Fruit fly (Drosophila melanogaster) whole organism, prepupa: ENCODE data around the gene CG42272.

ENCODE experiments used
- Blimp-1 ChIP-seq: fragments of 200-800 bp; sonication (Bioruptor generic); optimal IDR thresholded peaks from 3 replicates; lab custom pipeline; 2017; ENCODE audit warnings: missing biosample characterization, missing genetic modification characterization, mild to moderate bottlenecking, moderate library complexity, missing genetic modification reagents
- CG10631 ChIP-seq: fragments of 200-800 bp; sonication (Bioruptor generic); optimal IDR thresholded peaks from 2 replicates; lab custom pipeline; 2016; ENCODE audit warnings: missing biosample characterization, missing genetic modification characterization
- CG10669 ChIP-seq: fragments of 200-800 bp; sonication (Bioruptor generic); optimal IDR thresholded peaks from 3 replicates; lab custom pipeline; 2018; ENCODE audit warnings: missing biosample characterization, mild to moderate bottlenecking, missing genetic modification characterization, moderate library complexity
- CG11762 ChIP-seq: fragments of 200-800 bp; sonication (Bioruptor generic); optimal IDR thresholded peaks from 3 replicates; lab custom pipeline; 2016; ENCODE audit warnings: missing biosample characterization, missing genetic modification characterization; ENCODE audit not compliant: insufficient read depth
- CG11902 ChIP-seq: fragments of 200-800 bp; sonication (Bioruptor generic); optimal IDR thresholded peaks from 3 replicates; lab custom pipeline; 2016; ENCODE audit warnings: missing biosample characterization, missing genetic modification characterization
- CG15336 ChIP-seq: fragments of 200-800 bp; sonication (Bioruptor generic); IDR thresholded peaks from 2 replicates; pipeline ENCODE4 v1.3.6; 2022; ENCODE audit warnings: missing biosample characterization, missing genetic modification characterization
- CG1621 ChIP-seq: fragments of 200-800 bp; sonication (Bioruptor generic); optimal IDR thresholded peaks from 3 replicates; lab custom pipeline; 2018; ENCODE audit warnings: missing biosample characterization, mild to moderate bottlenecking, missing genetic modification characterization
- CG16779 ChIP-seq: fragments of 200-800 bp; sonication (Bioruptor generic); optimal IDR thresholded peaks from 3 replicates; lab custom pipeline; 2017; ENCODE audit warnings: missing biosample characterization, mild to moderate bottlenecking, missing genetic modification characterization
- CG3032 ChIP-seq: fragments of 200-800 bp; optimal IDR thresholded peaks from 2 replicates; lab custom pipeline; 2019; ENCODE audit warnings: missing biosample characterization, mild to moderate bottlenecking, missing genetic modification characterization, moderate library complexity
- CG32006 ChIP-seq: fragments of 200-800 bp; sonication (Bioruptor generic); optimal IDR thresholded peaks from 3 replicates; lab custom pipeline; 2017; ENCODE audit warnings: missing biosample characterization, mild to moderate bottlenecking, missing genetic modification characterization
- CG34406 ChIP-seq: fragments of 200-800 bp; sonication (Bioruptor generic); optimal IDR thresholded peaks from 3 replicates; lab custom pipeline; 2016; ENCODE audit warnings: missing biosample characterization, missing genetic modification characterization
- CG4318 ChIP-seq: fragments of 200-800 bp; sonication (Bioruptor generic); optimal IDR thresholded peaks from 3 replicates; lab custom pipeline; 2017; ENCODE audit warnings: missing biosample characterization, mild to moderate bottlenecking, missing genetic modification characterization
- CG6792 ChIP-seq: fragments of 200-800 bp; sonication (Bioruptor generic); optimal IDR thresholded peaks from 3 replicates; lab custom pipeline; 2016; ENCODE audit warnings: missing biosample characterization, missing genetic modification characterization
- CG6854 ChIP-seq: fragments of 200-800 bp; sonication (Bioruptor generic); optimal IDR thresholded peaks from 2 replicates; lab custom pipeline; 2017; ENCODE audit warnings: missing biosample characterization, mild to moderate bottlenecking, missing genetic modification characterization
- CG7368 ChIP-seq: fragments of 200-800 bp; sonication (Bioruptor generic); optimal IDR thresholded peaks from 3 replicates; lab custom pipeline; 2016; ENCODE audit warnings: missing biosample characterization, missing genetic modification characterization
- CG8319 ChIP-seq: fragments of 200-800 bp; sonication (Bioruptor generic); optimal IDR thresholded peaks from 3 replicates; lab custom pipeline; 2016; ENCODE audit warnings: missing biosample characterization, missing genetic modification characterization
- CG9139 ChIP-seq: fragments of 200-800 bp; sonication (Bioruptor generic); optimal IDR thresholded peaks from 3 replicates; lab custom pipeline; 2017; ENCODE audit warnings: missing biosample characterization, mild to moderate bottlenecking, missing genetic modification characterization
- Eip78C ChIP-seq: fragments of 200-800 bp; sonication (Bioruptor generic); peaks from one replicate; lab custom pipeline; 2016; ENCODE audit warnings: missing biosample characterization, missing genetic modification characterization
- Eip93F ChIP-seq: fragments of 200-800 bp; sonication (Bioruptor generic); optimal IDR thresholded peaks from 2 replicates; lab custom pipeline; 2016; ENCODE audit warnings: missing biosample characterization, mild to moderate bottlenecking, missing genetic modification characterization
- Ets21C ChIP-seq: fragments of 200-800 bp; sonication (Bioruptor generic); optimal IDR thresholded peaks from 3 replicates; lab custom pipeline; 2016; ENCODE audit warnings: missing biosample characterization, missing genetic modification characterization
- Gug ChIP-seq: fragments of 200-800 bp; sonication (Bioruptor generic); IDR thresholded peaks from 2 replicates; pipeline ENCODE4 v1.3.6; 2022; ENCODE audit warnings: missing biosample characterization, missing genetic modification characterization
- Hr39 ChIP-seq: fragments of 200-800 bp; sonication (Bioruptor generic); optimal IDR thresholded peaks from 2 replicates; lab custom pipeline; 2016; ENCODE audit warnings: missing biosample characterization, missing genetic modification characterization
- Hr4 ChIP-seq: fragments of 200-800 bp; sonication (Bioruptor generic); optimal IDR thresholded peaks from 3 replicates; lab custom pipeline; 2016; ENCODE audit warnings: missing biosample characterization, missing genetic modification characterization
- Lpt ChIP-seq: fragments of 200-800 bp; sonication (Bioruptor generic); optimal IDR thresholded peaks from 3 replicates; lab custom pipeline; 2016; ENCODE audit warnings: missing biosample characterization, missing genetic modification characterization
- Met ChIP-seq: fragments of 200-800 bp; sonication (Bioruptor generic); optimal IDR thresholded peaks from 3 replicates; lab custom pipeline; 2016; ENCODE audit warnings: missing biosample characterization, missing genetic modification characterization
- OdsH ChIP-seq: fragments of 200-800 bp; sonication (Bioruptor generic); optimal IDR thresholded peaks from 3 replicates; lab custom pipeline; 2016; ENCODE audit warnings: missing biosample characterization, missing genetic modification characterization
- Smox ChIP-seq: fragments of 200-800 bp; sonication (Bioruptor generic); optimal IDR thresholded peaks from 3 replicates; lab custom pipeline; 2016; ENCODE audit warnings: missing biosample characterization, missing genetic modification characterization
- Sox102F ChIP-seq: fragments of 200-800 bp; sonication (Bioruptor generic); optimal IDR thresholded peaks from 2 replicates; lab custom pipeline; 2016; ENCODE audit warnings: missing biosample characterization, mild to moderate bottlenecking, missing genetic modification characterization
- Sox14 ChIP-seq: fragments of 200-800 bp; sonication (Bioruptor generic); optimal IDR thresholded peaks from 3 replicates; lab custom pipeline; 2016; ENCODE audit warnings: missing biosample characterization, missing genetic modification characterization
- Sox15 ChIP-seq: fragments of 200-800 bp; sonication (Bioruptor generic); optimal IDR thresholded peaks from 3 replicates; lab custom pipeline; 2016; ENCODE audit warnings: missing biosample characterization, missing genetic modification characterization
- achi ChIP-seq: fragments of 200-800 bp; sonication (Bioruptor generic); optimal IDR thresholded peaks from 3 replicates; lab custom pipeline; 2016; ENCODE audit warnings: missing biosample characterization, missing genetic modification characterization
- acj6 ChIP-seq: fragments of 200-800 bp; sonication (Bioruptor generic); optimal IDR thresholded peaks from 3 replicates; lab custom pipeline; 2016; ENCODE audit warnings: missing biosample characterization, missing genetic modification characterization
- cyc ChIP-seq: fragments of 200-800 bp; sonication (Bioruptor generic); optimal IDR thresholded peaks from 3 replicates; lab custom pipeline; 2016; ENCODE audit warnings: missing biosample characterization, missing genetic modification characterization
- dsx ChIP-seq: fragments of 200-800 bp; optimal IDR thresholded peaks from 3 replicates; lab custom pipeline; 2019; ENCODE audit warnings: missing biosample characterization, mild to moderate bottlenecking, missing genetic modification characterization, moderate library complexity; ENCODE audit not compliant: poor library complexity, severe bottlenecking
- esn ChIP-seq: fragments of 200-800 bp; sonication (Bioruptor generic); optimal IDR thresholded peaks from 2 replicates; lab custom pipeline; 2016; ENCODE audit warnings: missing biosample characterization, mild to moderate bottlenecking, missing genetic modification characterization, moderate library complexity
- fd59A ChIP-seq: fragments of 200-800 bp; sonication (Bioruptor generic); optimal IDR thresholded peaks from 2 replicates; lab custom pipeline; 2017; ENCODE audit warnings: missing biosample characterization, mild to moderate bottlenecking, missing genetic modification characterization, missing genetic modification reagents
- fkh ChIP-seq: fragments of 200-800 bp; sonication (Bioruptor generic); optimal IDR thresholded peaks from 3 replicates; lab custom pipeline; 2017; ENCODE audit warnings: missing biosample characterization, mild to moderate bottlenecking, missing genetic modification characterization, moderate library complexity
- lz ChIP-seq: fragments of 200-800 bp; sonication (Bioruptor generic); optimal IDR thresholded peaks from 3 replicates; lab custom pipeline; 2016; ENCODE audit warnings: missing biosample characterization, missing genetic modification characterization
- pdm3 ChIP-seq: fragments of 200-800 bp; sonication (Bioruptor generic); optimal IDR thresholded peaks from 3 replicates; lab custom pipeline; 2016; ENCODE audit warnings: missing biosample characterization, missing genetic modification characterization
- salr ChIP-seq, 2 experiments: fragments of 200-800 bp; sonication (Bioruptor generic); optimal IDR thresholded peaks; 3 replicates each; lab custom pipeline; 2016 to 2018; ENCODE audit warnings: missing biosample characterization in 2 of 2, missing genetic modification characterization in 2 of 2, mild to moderate bottlenecking in 1 of 2
- spab ChIP-seq: fragments of 200-800 bp; sonication (Bioruptor generic); optimal IDR thresholded peaks from 2 replicates; lab custom pipeline; 2017; ENCODE audit warnings: missing biosample characterization, mild to moderate bottlenecking, missing genetic modification characterization, missing genetic modification reagents
- ss ChIP-seq, 2 experiments: fragments of 200-800 bp; sonication (Bioruptor generic); optimal IDR thresholded peaks; 2 replicates in 1 of 2; 3 replicates in 1 of 2; lab custom pipeline; 2017 to 2018; ENCODE audit warnings: mild to moderate bottlenecking in 2 of 2, missing biosample characterization in 2 of 2, missing genetic modification characterization in 2 of 2, moderate library complexity in 1 of 2
- svp ChIP-seq: fragments of 200-800 bp; sonication (Bioruptor generic); peaks from one replicate; lab custom pipeline; 2016; ENCODE audit warnings: missing biosample characterization, missing genetic modification characterization
- topi ChIP-seq: fragments of 200-800 bp; sonication (Bioruptor generic); optimal IDR thresholded peaks from 3 replicates; lab custom pipeline; 2016; ENCODE audit warnings: missing biosample characterization, missing genetic modification characterization
- vri ChIP-seq: fragments of 200-800 bp; sonication (Bioruptor generic); optimal IDR thresholded peaks from 3 replicates; lab custom pipeline; 2016; ENCODE audit warnings: missing biosample characterization, mild to moderate bottlenecking, missing genetic modification characterization

The CG42272 gene

DNA sequence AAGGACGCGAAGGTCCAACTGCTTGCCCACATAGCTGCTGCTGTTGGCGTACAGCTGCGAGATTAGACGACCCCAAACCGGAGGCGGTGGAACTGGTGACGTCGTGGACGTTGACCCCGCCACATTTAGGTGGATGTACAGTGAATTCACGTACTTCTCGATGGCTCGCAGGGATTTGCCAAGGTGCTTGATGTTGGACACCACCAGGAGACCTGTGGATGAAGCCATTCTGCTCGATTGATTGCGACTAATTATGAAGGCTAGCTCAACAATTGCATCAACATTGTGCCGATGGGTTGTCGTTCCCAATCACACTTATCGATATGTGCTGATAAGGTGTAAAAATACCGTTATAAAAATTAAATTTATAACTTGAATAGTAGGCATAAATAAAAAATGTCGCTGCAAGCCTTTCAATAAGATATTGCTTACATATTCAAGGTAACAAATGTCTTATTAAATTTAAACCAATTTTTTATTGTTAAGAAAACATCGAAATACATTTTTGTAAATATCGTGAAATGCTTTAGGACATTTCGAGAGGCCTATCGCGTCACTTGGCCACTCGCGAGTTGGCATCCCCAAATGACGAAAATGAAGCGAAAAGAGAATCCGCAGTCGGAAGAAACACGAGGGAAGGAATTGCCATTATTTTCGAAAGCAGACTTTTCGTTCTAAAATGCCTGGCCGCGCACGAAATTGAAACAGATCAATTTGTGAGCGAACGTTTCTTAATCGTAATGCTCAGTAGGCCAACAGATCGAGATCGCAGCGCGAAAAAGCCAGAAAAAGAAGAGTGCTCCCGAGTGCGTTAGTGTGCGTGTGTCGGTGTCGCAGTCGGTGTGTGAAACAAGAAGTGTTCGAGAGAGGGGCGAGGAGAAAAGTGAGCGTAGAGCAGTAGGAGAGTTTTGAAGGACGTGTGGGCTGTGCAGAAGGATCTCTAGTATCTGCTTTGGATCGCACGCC lies 34.0 kb upstream of the CG42272 start, which contains the start of the genes Ppat-Dpck and scny (continued):
- TF ChIP-seq CG3032 (tag; lab: Kevin White, UChicago) (peak; percentile 8), pdm3 (GFP tag; lab: Kevin White, UChicago) (no peak), CG11762 (GFP tag; lab: Kevin White, UChicago) (no peak), CG7368 (GFP tag; lab: Kevin White, UChicago) (no peak), CG16779 (no peak), Blimp-1 (no peak), Sox102F (GFP tag; lab: Kevin White, UChicago) (no peak), CG4318 (GFP tag; lab: Kevin White, UChicago) (no peak), CG1621 (tag; lab: Kevin White, UChicago) (no peak)
- TF ChIP-seq, all 60 proteins: peak for 8

DNA sequence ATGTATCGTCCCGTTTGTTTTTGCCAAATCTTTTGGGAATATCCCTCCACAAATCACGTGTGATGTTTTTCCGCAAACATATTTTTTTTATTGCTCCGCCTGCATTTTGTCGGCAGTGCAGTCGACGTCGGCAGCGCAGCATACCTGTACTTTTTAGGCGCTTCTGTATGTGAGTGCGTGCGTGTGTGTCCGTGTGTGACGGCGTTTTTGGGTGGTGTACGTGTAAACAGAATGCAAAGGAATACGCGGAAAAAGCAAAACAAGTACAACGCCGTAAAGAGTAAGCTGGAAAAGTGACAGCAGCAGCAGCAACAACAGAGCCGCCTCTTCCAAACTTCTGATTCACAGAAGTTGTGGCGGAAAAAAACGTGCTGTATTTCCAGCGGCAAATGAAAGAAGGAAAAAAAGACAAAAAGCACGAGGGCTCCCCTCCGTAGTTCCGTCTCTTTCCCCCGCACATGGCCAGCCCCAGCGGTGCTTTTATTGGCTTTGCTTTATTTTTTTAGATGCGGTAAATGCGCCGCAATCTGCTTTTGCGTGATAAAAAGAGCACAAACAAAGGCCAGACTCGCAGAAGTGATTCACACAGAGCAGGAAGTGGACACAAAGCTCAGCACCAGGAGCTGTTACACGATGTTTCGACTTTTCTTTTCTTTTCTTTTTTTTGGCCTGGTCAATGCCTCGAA lies 32.6 kb upstream of the CG42272 start:
- no peak for TF ChIP-seq acj6 (GFP tag; lab: Kevin White, UChicago)
- peak; percentile 52 for TF ChIP-seq Blimp-1
- no peak for TF ChIP-seq Smox (GFP tag; lab: Kevin White, UChicago)
- peak; percentile 53 for TF ChIP-seq CG11762 (GFP tag; lab: Kevin White, UChicago)
- peak; percentile 52 for TF ChIP-seq CG15336 (GFP tag; lab: Robert Waterston, UW)
- TF ChIP-seq lz, result no peak
- TF ChIP-seq salr (GFP tag; optimal IDR thresholded peaks at IDR 0.05; lab: Kevin White, UChicago), result peak in 1 of 2 experiments; percentile 58
- peak; percentile 85 for TF ChIP-seq CG1621 (tag; lab: Kevin White, UChicago)
- TF ChIP-seq CG6792 (GFP tag; lab: Kevin White, UChicago), result peak; percentile 46
- no peak for TF ChIP-seq Gug (GFP tag; lab: Robert Waterston, UW)
- TF ChIP-seq esn (GFP tag; lab: Kevin White, UChicago), result no peak
- TF ChIP-seq Met (GFP tag; lab: Kevin White, UChicago), result no peak
- peak; percentile 41 for TF ChIP-seq CG6854 (GFP tag; lab: Kevin White, UChicago)
- no peak for TF ChIP-seq Ets21C (GFP tag; lab: Kevin White, UChicago)
- TF ChIP-seq svp (GFP tag; lab: Kevin White, UChicago), result no peak
- no peak for TF ChIP-seq Sox15 (GFP tag; lab: Kevin White, UChicago)
- TF ChIP-seq cyc (GFP tag; lab: Kevin White, UChicago), result no peak
- TF ChIP-seq spab, result peak; percentile 86
- TF ChIP-seq ss (GFP tag; optimal IDR thresholded peaks at IDR 0.05; lab: Kevin White, UChicago), result peak; percentile 94 to 97
- peak; percentile 41 for TF ChIP-seq CG34406 (GFP tag; lab: Kevin White, UChicago)
- TF ChIP-seq fkh (GFP tag; lab: Kevin White, UChicago), result peak; percentile 37
- TF ChIP-seq CG10631 (GFP tag; lab: Kevin White, UChicago), result no peak
- no peak for TF ChIP-seq CG8319 (GFP tag; lab: Kevin White, UChicago)
- peak; percentile 62 for TF ChIP-seq fd59A (GFP tag; lab: Kevin White, UChicago)
- TF ChIP-seq Hr39 (GFP tag; lab: Kevin White, UChicago), result no peak
- TF ChIP-seq dsx, result peak; percentile 62
- peak; percentile 94 for TF ChIP-seq CG9139 (GFP tag; lab: Kevin White, UChicago)
- no peak for TF ChIP-seq Hr4
- peak; percentile 50 for TF ChIP-seq Eip93F (GFP tag; lab: Kevin White, UChicago)
- TF ChIP-seq topi (GFP tag; lab: Kevin White, UChicago), result no peak
- TF ChIP-seq Sox14 (GFP tag; lab: Kevin White, UChicago), result no peak
- peak; percentile 58 for TF ChIP-seq CG32006
- TF ChIP-seq pdm3 (GFP tag; lab: Kevin White, UChicago), result no peak
- peak; percentile 57 for TF ChIP-seq Lpt (GFP tag; lab: Kevin White, UChicago)
- TF ChIP-seq CG11902 (GFP tag; lab: Kevin White, UChicago), result no peak
- peak; percentile 39 for TF ChIP-seq achi (GFP tag; lab: Kevin White, UChicago)
- peak; percentile 82 for TF ChIP-seq CG3032 (tag; lab: Kevin White, UChicago)
- peak; percentile 78 for TF ChIP-seq CG10669 (GFP tag; lab: Kevin White, UChicago)
- peak; percentile 79 for TF ChIP-seq Eip78C (GFP tag; lab: Kevin White, UChicago)
- TF ChIP-seq OdsH (GFP tag; lab: Kevin White, UChicago), result no peak
- TF ChIP-seq vri (GFP tag; lab: Kevin White, UChicago), result peak; percentile 59
- peak; percentile 85 for TF ChIP-seq CG16779
